Fruit fly (Drosophila melanogaster): ENCODE data around the gene iPLA2-VIA.

Gene iPLA2-VIA

dm6 chr3L:9824226-9824625 is 39.9 kb downstream of the iPLA2-VIA start:
- peak; percentile 22 for TF ChIP-seq CTCF (GFP tag; optimal IDR thresholded peaks at IDR 0.05)
- no peak for TF ChIP-seq dm (GFP tag; optimal IDR thresholded peaks at IDR 0.05)
- TF ChIP-seq HLH3B (GFP tag; IDR thresholded peaks at IDR 0.05), result no peak
- TF ChIP-seq dmrt99B (tag; optimal IDR thresholded peaks at IDR 0.05), result no peak
- TF ChIP-seq CG1647 (GFP tag; optimal IDR thresholded peaks at IDR 0.05), result no peak
- peak; percentile 99 for TF ChIP-seq E2f2 (GFP tag; IDR thresholded peaks at IDR 0.05)
- TF ChIP-seq Dfd (GFP tag; optimal IDR thresholded peaks at IDR 0.05), result peak in 1 of 2 experiments; percentile 91
- TF ChIP-seq CG11504 (tag; optimal IDR thresholded peaks at IDR 0.05), result peak; percentile 29
- no peak for TF ChIP-seq CG34422 (GFP tag; IDR thresholded peaks at IDR 0.05)
- no peak for TF ChIP-seq CG8281 (tag; optimal IDR thresholded peaks at IDR 0.05)
- TF ChIP-seq stwl (tag; optimal IDR thresholded peaks at IDR 0.05), result peak; percentile 17
- peak; percentile 99 for TF ChIP-seq CG31365 (tag; optimal IDR thresholded peaks at IDR 0.05)
- TF ChIP-seq CG10366 (GFP tag; IDR thresholded peaks at IDR 0.05), result no peak
- TF ChIP-seq Opbp (GFP tag; IDR thresholded peaks at IDR 0.05; ENCODE audit: partially characterized antibody), result 0 out of 3 replicates have a peak, but pooled peaks have one; percentile 29
- no peak for TF ChIP-seq Dad (GFP tag; optimal IDR thresholded peaks at IDR 0.05)
- no peak for TF ChIP-seq fru (optimal IDR thresholded peaks at IDR 0.05)
- no peak for TF ChIP-seq Lhr (GFP tag; optimal IDR thresholded peaks at IDR 0.05)
- TF ChIP-seq nom (GFP tag; optimal IDR thresholded peaks at IDR 0.05), result no peak
- no peak for TF ChIP-seq hbn (GFP tag; IDR thresholded peaks at IDR 0.05; ENCODE audit: partially characterized antibody)
- TF ChIP-seq Stat92E (GFP tag; optimal IDR thresholded peaks at IDR 0.05), result no peak
- TF ChIP-seq Sox100B (GFP tag; optimal IDR thresholded peaks at IDR 0.05), result no peak
- 0 out of 3 replicates have a peak, but pooled peaks have one; percentile 31 for TF ChIP-seq CG6791 (GFP tag; IDR thresholded peaks at IDR 0.05; ENCODE audit: partially characterized antibody)
- peak; percentile 81 for TF ChIP-seq Dp (GFP tag; optimal IDR thresholded peaks at IDR 0.05)

dm6 chr3L:9823797-9824196 is 40.4 kb downstream of the iPLA2-VIA start, which contains the start of gene Ilp5:
TSS of gene Ilp5 (minus strand) at chr3L:9823897.
- TF ChIP-seq CG4707 (GFP tag; optimal IDR thresholded peaks at IDR 0.05), result no peak
- TF ChIP-seq ttk (GFP tag; IDR thresholded peaks at IDR 0.05), result no peak

DNA sequence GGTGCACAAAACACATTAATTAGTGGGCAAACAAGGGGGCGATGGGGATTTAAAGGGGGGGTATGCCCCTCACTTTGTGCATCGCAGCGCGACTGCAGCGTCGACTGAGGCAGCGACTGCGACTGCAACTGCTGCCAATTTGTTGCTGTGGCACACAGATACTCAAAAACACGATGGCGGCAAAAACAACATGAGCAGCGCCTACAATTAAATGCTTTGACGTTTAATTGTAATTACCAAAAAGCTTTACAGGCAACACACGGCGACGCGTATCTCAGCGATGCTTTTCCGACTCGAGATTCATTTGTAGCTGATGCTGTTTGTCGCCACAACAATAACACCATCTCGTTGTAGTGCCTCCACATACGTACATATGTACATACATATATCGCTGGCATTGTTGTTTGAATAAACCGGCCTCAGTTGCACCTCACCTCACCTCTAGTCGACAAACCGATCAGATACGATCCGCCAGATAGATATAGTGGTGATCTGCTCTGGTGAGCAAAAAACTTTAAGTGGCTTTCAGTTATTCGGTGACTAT is 42.9 kb downstream of the iPLA2-VIA start:
- TF ChIP-seq CG16779 (GFP tag; IDR thresholded peaks at IDR 0.05) (no peak), usp (GFP tag; optimal IDR thresholded peaks at IDR 0.05) (no peak), Dfd (GFP tag; optimal IDR thresholded peaks at IDR 0.05) (no peak), CG1024 (GFP tag; IDR thresholded peaks at IDR 0.05) (no peak), CG7372 (GFP tag; IDR thresholded peaks at IDR 0.05) (no peak), onecut (GFP tag; IDR thresholded peaks at IDR 0.05) (no peak), CG9437 (GFP tag; optimal IDR thresholded peaks at IDR 0.05) (no peak), CG9817 (tag; optimal IDR thresholded peaks at IDR 0.05) (no peak), pan (optimal IDR thresholded peaks at IDR 0.05) (no peak), pan (GFP tag; optimal IDR thresholded peaks at IDR 0.05 in 1 of 2, IDR thresholded peaks at IDR 0.05 in 1 of 2) (peak in 1 of 2 experiments; percentile 4), CG12155 (GFP tag; optimal IDR thresholded peaks at IDR 0.05) (no peak), CG17912 (GFP tag; optimal IDR thresholded peaks at IDR 0.05) (no peak), CG6689 (GFP tag; IDR thresholded peaks at IDR 0.05) (no peak), sima (GFP tag; optimal IDR thresholded peaks at IDR 0.05) (no peak), peb (GFP tag; IDR thresholded peaks at IDR 0.05) (no peak), CG1233 (GFP tag; optimal IDR thresholded peaks at IDR 0.05) (no peak), Usf (GFP tag; optimal IDR thresholded peaks at IDR 0.05) (no peak), phol (tag; optimal IDR thresholded peaks at IDR 0.05) (no peak), CG3995 (GFP tag; optimal IDR thresholded peaks at IDR 0.05) (no peak), Med (GFP tag) (peak; percentile 27), CG31441 (GFP tag; IDR thresholded peaks at IDR 0.05) (no peak), Oli (tag; optimal IDR thresholded peaks at IDR 0.05) (no peak), gro (GFP tag; optimal IDR thresholded peaks at IDR 0.05) (no peak), Fer3 (tag; optimal IDR thresholded peaks at IDR 0.05) (no peak), CG9727 (GFP tag; optimal IDR thresholded peaks at IDR 0.05) (no peak), CG9215 (GFP tag; IDR thresholded peaks at IDR 0.05) (no peak)

Data from whole organism, embryonic.